Worm (Caenorhabditis elegans): ENCODE data around the gene argk-1.

The argk-1 gene

DNA sequence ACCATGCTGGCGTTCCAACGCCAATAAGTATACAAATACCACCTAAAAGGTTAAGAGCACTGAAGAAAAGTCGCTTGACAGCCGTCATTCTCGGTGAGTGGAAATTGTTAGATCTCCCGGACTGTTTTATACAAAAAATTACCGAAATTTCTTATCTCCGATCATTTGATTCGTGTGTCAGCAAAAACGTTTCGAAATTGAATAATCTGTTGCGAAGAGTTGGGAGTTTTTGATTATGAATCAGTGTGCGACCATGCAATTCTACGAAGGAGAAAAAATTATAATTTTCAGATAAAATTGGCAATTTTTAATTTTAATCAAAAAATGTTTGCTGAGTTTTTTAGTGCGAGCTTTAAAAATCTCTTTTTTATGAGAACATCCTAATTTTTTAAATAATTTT, 35.8 kb downstream of the argk-1 start, which contains the start of gene clc-11:
TSS of gene clc-11 (minus strand) at position 101 of the 400 bp plus-strand sequence.
- TF ChIP-seq elt-3 (tag; optimal IDR thresholded peaks at IDR 0.05) (no peak), ces-1 (GFP tag; optimal IDR thresholded peaks at IDR 0.05) (no peak), unc-62 (GFP tag; optimal IDR thresholded peaks at IDR 0.05) (no peak), unc-39 (tag; optimal IDR thresholded peaks at IDR 0.05) (no peak), elt-1 (tag; optimal IDR thresholded peaks at IDR 0.05; ENCODE audit: borderline replicate concordance, insufficient read depth) (no peak), zip-8 (tag; optimal IDR thresholded peaks at IDR 0.05) (no peak), sptf-1 (tag; optimal IDR thresholded peaks at IDR 0.05) (no peak), M03D4.4 (tag; optimal IDR thresholded peaks at IDR 0.05) (no peak), nhr-76 (tag; optimal IDR thresholded peaks at IDR 0.05) (no peak), nhr-2 (tag; optimal IDR thresholded peaks at IDR 0.05) (no peak), ceh-83 (GFP tag; optimal IDR thresholded peaks at IDR 0.05) (no peak), flh-1 (GFP tag; optimal IDR thresholded peaks at IDR 0.05) (no peak), nhr-237 (tag; optimal IDR thresholded peaks at IDR 0.05) (no peak)

DNA sequence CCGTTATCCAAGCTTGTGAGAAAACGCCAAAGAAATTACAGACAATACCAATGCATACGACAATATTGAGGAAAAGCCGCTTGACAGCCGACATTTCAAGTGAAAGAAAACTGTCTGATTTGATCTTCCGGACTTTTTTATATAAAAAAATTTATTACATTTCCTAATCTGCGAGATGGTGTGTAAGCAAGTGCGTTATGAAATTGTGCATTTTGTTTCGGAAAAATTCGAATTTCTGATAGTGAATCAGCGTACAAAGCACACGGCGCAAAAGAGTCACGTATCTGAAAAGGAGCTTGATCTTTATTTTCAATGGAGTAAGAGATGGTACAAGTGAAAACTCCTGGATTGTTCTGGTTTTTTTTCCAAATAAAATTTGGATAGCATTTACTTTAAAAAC, 37.4 kb downstream of the argk-1 start, which contains the start of gene clc-32:
TSS of gene clc-32 (minus strand) at position 101 of the 400 bp plus-strand sequence.
- TF ChIP-seq ceh-39 (tag; optimal IDR thresholded peaks at IDR 0.05) (no peak), ztf-11 (tag; optimal IDR thresholded peaks at IDR 0.05) (no peak), pha-4 (tag; optimal IDR thresholded peaks at IDR 0.05) (no peak), cnd-1 (tag; optimal IDR thresholded peaks at IDR 0.05) (no peak), unc-120 (tag; optimal IDR thresholded peaks at IDR 0.05; ENCODE audit: poor library complexity, severe bottlenecking) (no peak), sem-2 (GFP tag; optimal IDR thresholded peaks at IDR 0.05) (no peak), ham-2 (GFP tag; optimal IDR thresholded peaks at IDR 0.05) (no peak), hlh-1 (tag; optimal IDR thresholded peaks at IDR 0.05) (no peak), M03D4.4 (tag; optimal IDR thresholded peaks at IDR 0.05) (no peak), elt-1 (tag; optimal IDR thresholded peaks at IDR 0.05; ENCODE audit: borderline replicate concordance, insufficient read depth) (no peak)

DNA sequence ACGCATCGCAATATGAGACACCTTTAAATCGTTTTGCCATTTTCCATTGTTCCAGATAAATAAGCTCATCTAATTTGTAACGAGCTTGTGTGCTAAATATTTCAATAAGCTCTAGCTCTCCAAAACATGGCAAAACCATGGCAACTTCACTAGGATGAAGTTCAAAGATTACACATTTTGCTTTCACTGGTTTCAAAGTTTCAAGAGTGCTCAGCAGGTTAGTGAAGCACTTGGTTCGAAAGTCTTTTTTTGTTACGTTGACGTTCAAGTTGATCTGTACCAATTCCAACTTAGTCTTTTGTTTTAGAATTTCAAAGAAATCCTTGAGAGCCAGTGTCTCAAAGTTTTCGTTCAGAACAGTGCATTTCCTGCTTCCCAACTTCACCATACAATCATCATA, 38.7 kb downstream of the argk-1 start, which contains the start of gene fbxa-18:
TSS of gene fbxa-18 (plus strand) at position 301 of the 400 bp plus-strand sequence.
- no peak for TF ChIP-seq cnd-1 (tag; optimal IDR thresholded peaks at IDR 0.05)
- TF ChIP-seq unc-120 (tag; optimal IDR thresholded peaks at IDR 0.05; ENCODE audit: poor library complexity, severe bottlenecking) = no peak
- no peak for TF ChIP-seq elt-3 (tag; optimal IDR thresholded peaks at IDR 0.05)
- TF ChIP-seq nhr-76 (tag; optimal IDR thresholded peaks at IDR 0.05) = no peak
- TF ChIP-seq lin-13 (tag; optimal IDR thresholded peaks at IDR 0.05) = no peak
- TF ChIP-seq flh-1 (GFP tag; optimal IDR thresholded peaks at IDR 0.05) = no peak
- TF ChIP-seq ceh-43 (GFP tag; optimal IDR thresholded peaks at IDR 0.05) = no peak
- no peak for TF ChIP-seq unc-62 (GFP tag; optimal IDR thresholded peaks at IDR 0.05)
- TF ChIP-seq hlh-1 (tag; optimal IDR thresholded peaks at IDR 0.05) = no peak

- TF ChIP-seq zip-8 (tag; optimal IDR thresholded peaks at IDR 0.05) = no peak
- TF ChIP-seq bed-3 (GFP tag; optimal IDR thresholded peaks at IDR 0.05) = no peak
- TF ChIP-seq blmp-1 (tag; optimal IDR thresholded peaks at IDR 0.05) = no peak
- TF ChIP-seq tbx-8 (GFP tag; optimal IDR thresholded peaks at IDR 0.05) = no peak
- TF ChIP-seq cnd-1 (tag; optimal IDR thresholded peaks at IDR 0.05) = no peak
- no peak for TF ChIP-seq nhr-12 (tag; optimal IDR thresholded peaks at IDR 0.05)
- TF ChIP-seq sem-2 (GFP tag; optimal IDR thresholded peaks at IDR 0.05) = no peak
- no peak for TF ChIP-seq M03D4.4 (tag; optimal IDR thresholded peaks at IDR 0.05)
- TF ChIP-seq hlh-1 (tag; optimal IDR thresholded peaks at IDR 0.05) = no peak
- TF ChIP-seq nhr-28 (tag; optimal IDR thresholded peaks at IDR 0.05) = no peak
- no peak for TF ChIP-seq nhr-237 (tag; optimal IDR thresholded peaks at IDR 0.05)
- no peak for TF ChIP-seq lin-13 (tag; optimal IDR thresholded peaks at IDR 0.05)
- TF ChIP-seq ceh-39 (tag; optimal IDR thresholded peaks at IDR 0.05) = no peak
- TF ChIP-seq snpc-4 (tag; optimal IDR thresholded peaks at IDR 0.05) = no peak
- TF ChIP-seq ceh-43 (GFP tag; optimal IDR thresholded peaks at IDR 0.05) = no peak
Observed at ce11 chrV:16143066-16143581, 39.4 kb downstream of the argk-1 start, which contains the start of gene fbxa-88. fbxa-88 (minus strand) TSS chrV:16143116.

DNA sequence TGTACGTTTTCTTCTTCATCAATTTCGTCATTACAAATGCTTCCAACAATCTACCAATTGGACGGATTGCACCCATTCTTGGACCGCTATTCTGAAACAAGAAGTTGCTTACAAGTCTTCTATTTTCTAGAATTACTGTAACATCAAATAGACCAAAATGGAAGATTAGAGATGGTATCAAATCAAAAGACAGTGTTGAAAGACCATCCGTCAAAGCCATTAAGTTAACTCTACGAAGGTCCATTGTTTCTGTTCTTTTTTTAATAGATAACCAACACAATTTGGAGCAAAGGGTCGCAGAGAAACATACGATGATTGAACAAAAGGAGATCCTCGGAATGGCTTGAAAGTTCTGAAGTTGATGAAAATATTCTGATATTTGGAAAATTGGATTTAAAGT, 41.3 kb downstream of the argk-1 start:
- TF ChIP-seq elt-3 (tag; optimal IDR thresholded peaks at IDR 0.05) (no peak), mep-1 (tag; optimal IDR thresholded peaks at IDR 0.05) (no peak), tbx-8 (GFP tag; optimal IDR thresholded peaks at IDR 0.05) (no peak), ceh-83 (GFP tag; optimal IDR thresholded peaks at IDR 0.05) (no peak), nhr-76 (tag; optimal IDR thresholded peaks at IDR 0.05) (no peak), flh-1 (GFP tag; optimal IDR thresholded peaks at IDR 0.05) (no peak), mab-5 (tag; optimal IDR thresholded peaks at IDR 0.05) (no peak), unc-120 (tag; optimal IDR thresholded peaks at IDR 0.05; ENCODE audit: poor library complexity, severe bottlenecking) (no peak), drap-1 (GFP tag; optimal IDR thresholded peaks at IDR 0.05) (no peak), hlh-1 (tag; optimal IDR thresholded peaks at IDR 0.05) (no peak), nhr-2 (tag; optimal IDR thresholded peaks at IDR 0.05) (no peak), cnd-1 (tag; optimal IDR thresholded peaks at IDR 0.05) (no peak), unc-62 (GFP tag; optimal IDR thresholded peaks at IDR 0.05) (no peak), nhr-237 (tag; optimal IDR thresholded peaks at IDR 0.05) (no peak), nhr-28 (tag; optimal IDR thresholded peaks at IDR 0.05) (no peak), snpc-4 (tag; optimal IDR thresholded peaks at IDR 0.05) (no peak)

All from whole organism, mixed stage, embryonic.